Worm (Caenorhabditis elegans) whole organism, young adult: ENCODE measurements around the gene T08D10.4.
A peak's percentile ranks its signal among the peaks of the same experiment; 100 is the strongest.

Source experiments
- B0261.1 ChIP-seq: sonication (generic microtip); optimal IDR thresholded peaks from 2 replicates; lab custom pipeline; 2016; ENCODE audit warnings: mild to moderate bottlenecking, missing genetic modification characterization, moderate library complexity, missing compliant biosample characterization
- B0336.3 ChIP-seq: fragments of 200-800 bp; sonication (Bioruptor generic); IDR thresholded peaks from 2 replicates; pipeline ENCODE4 v1.3.6; 2022; ENCODE audit warnings: missing genetic modification characterization, missing compliant biosample characterization
- C17E4.6 ChIP-seq: fragments of 200-800 bp; sonication (Bioruptor generic); IDR thresholded peaks from 2 replicates; pipeline ENCODE4 v1.3.6; 2022; ENCODE audit warnings: missing genetic modification reagents, missing genetic modification characterization, missing compliant biosample characterization
- F22D6.2 ChIP-seq: sonication (generic microtip); optimal IDR thresholded peaks from 2 replicates; lab custom pipeline; 2016; ENCODE audit warnings: mild to moderate bottlenecking, missing genetic modification characterization, missing compliant biosample characterization
- F33H1.4 ChIP-seq: fragments of 200-800 bp; sonication (Bioruptor generic); IDR thresholded peaks from 2 replicates; pipeline ENCODE4 v1.3.6; 2022; ENCODE audit warnings: missing genetic modification reagents, missing genetic modification characterization, missing compliant biosample characterization
- F37B4.10 ChIP-seq: fragments of 200-800 bp; sonication (Bioruptor generic); IDR thresholded peaks from 2 replicates; pipeline ENCODE4 v1.3.6; 2022; ENCODE audit warnings: missing genetic modification characterization, missing compliant biosample characterization
- F49E8.2 ChIP-seq: sonication (generic microtip); optimal IDR thresholded peaks from 3 replicates; lab custom pipeline; 2017; ENCODE audit warnings: missing genetic modification characterization, mild to moderate bottlenecking, missing compliant biosample characterization, antibody characterized with exemption, moderate library complexity; ENCODE audit not compliant: insufficient read depth
- F52B5.7 ChIP-seq: sonication (generic microtip); optimal IDR thresholded peaks from 2 replicates; lab custom pipeline; 2016; ENCODE audit warnings: mild to moderate bottlenecking, missing genetic modification characterization, missing compliant biosample characterization
- F57C9.4 ChIP-seq: sonication (generic microtip); optimal IDR thresholded peaks from 2 replicates; lab custom pipeline; 2017; ENCODE audit warnings: mild to moderate bottlenecking, missing genetic modification characterization, missing compliant biosample characterization
- K11D2.4 ChIP-seq: fragments of 200-800 bp; sonication (Bioruptor generic); IDR thresholded peaks from 2 replicates; pipeline ENCODE4 v1.3.6; 2022; ENCODE audit warnings: missing genetic modification reagents, missing genetic modification characterization, missing compliant biosample characterization
- T26A5.8 ChIP-seq: sonication (generic microtip); optimal IDR thresholded peaks from 2 replicates; lab custom pipeline; 2016; ENCODE audit warnings: missing genetic modification characterization, missing compliant biosample characterization
- Y53F4B.3 ChIP-seq: fragments of 200-800 bp; sonication (Bioruptor generic); IDR thresholded peaks from 2 replicates; pipeline ENCODE4 v1.3.6; 2022; ENCODE audit warnings: missing genetic modification reagents, missing genetic modification characterization, missing compliant biosample characterization
- Y56A3A.18 ChIP-seq: fragments of 200-800 bp; sonication (Bioruptor generic); IDR thresholded peaks from 2 replicates; pipeline ENCODE4 v1.3.6; 2022; ENCODE audit warnings: missing genetic modification reagents, missing genetic modification characterization, missing compliant biosample characterization
- Y79H2A.3 ChIP-seq: fragments of 200-800 bp; sonication (Bioruptor generic); conservative IDR thresholded peaks from 2 replicates; pipeline ENCODE4 v1.3.6; 2022; ENCODE audit warnings: missing genetic modification reagents, missing genetic modification characterization, missing compliant biosample characterization
- Y95B8A.8 ChIP-seq: fragments of 200-800 bp; sonication (Bioruptor generic); IDR thresholded peaks from 2 replicates; pipeline ENCODE4 v1.3.6; 2022; ENCODE audit warnings: missing genetic modification reagents, missing genetic modification characterization, missing compliant biosample characterization
- akir-1 ChIP-seq: fragments of 200-800 bp; sonication (Bioruptor generic); optimal IDR thresholded peaks from 2 replicates; lab custom pipeline; 2018; ENCODE audit warnings: mild to moderate bottlenecking, missing genetic modification characterization, moderate library complexity, missing compliant biosample characterization
- aptf-2 ChIP-seq: fragments of 200-800 bp; sonication (Bioruptor generic); conservative IDR thresholded peaks from 2 replicates; pipeline ENCODE4 v1.3.6; 2022; ENCODE audit warnings: missing genetic modification reagents, missing genetic modification characterization, missing compliant biosample characterization
- atf-7 ChIP-seq: sonication (generic microtip); optimal IDR thresholded peaks from 2 replicates; lab custom pipeline; 2017; ENCODE audit warnings: mild to moderate bottlenecking, missing genetic modification characterization, missing compliant biosample characterization
- ccch-3 ChIP-seq: fragments of 200-800 bp; sonication (Bioruptor generic); optimal IDR thresholded peaks from 2 replicates; lab custom pipeline; 2018; ENCODE audit warnings: mild to moderate bottlenecking, missing genetic modification characterization, missing compliant biosample characterization
- cebp-1 ChIP-seq, 2 experiments: fragments of 200-800 bp in 1 of 2; sonication (Bioruptor generic) in 1 of 2; sonication (generic microtip) in 1 of 2; IDR thresholded peaks in 1 of 2; optimal IDR thresholded peaks in 1 of 2; 2 replicates each; pipeline versions ENCODE4 v1.3.6 to Lab custom; 2017 to 2022; ENCODE audit warnings: missing compliant biosample characterization in 2 of 2, missing genetic modification characterization in 2 of 2, mild to moderate bottlenecking in 1 of 2, missing genetic modification reagents in 1 of 2, moderate library complexity in 1 of 2
- ceh-91 ChIP-seq: fragments of 200-800 bp; sonication (Bioruptor generic); IDR thresholded peaks from 2 replicates; pipeline ENCODE4 v1.3.6; 2022; ENCODE audit warnings: missing genetic modification reagents, missing genetic modification characterization, missing compliant biosample characterization
- chd-7 ChIP-seq: sonication (generic microtip); optimal IDR thresholded peaks from 2 replicates; lab custom pipeline; 2016; ENCODE audit warnings: mild to moderate bottlenecking, missing genetic modification characterization, moderate library complexity, missing compliant biosample characterization
- dpl-1 ChIP-seq: fragments of 150-350 bp; optimal IDR thresholded peaks from 2 replicates; lab custom pipeline; 2014; ENCODE audit warnings: missing biosample characterization, missing genetic modification reagents, missing genetic modification characterization
- egrh-3 ChIP-seq: fragments of 200-800 bp; sonication (Bioruptor generic); IDR thresholded peaks from 2 replicates; pipeline ENCODE4 v1.3.6; 2022; ENCODE audit warnings: missing genetic modification reagents, missing genetic modification characterization, missing compliant biosample characterization
- ekl-4 ChIP-seq: fragments of 200-800 bp; sonication (Bioruptor generic); IDR thresholded peaks from 2 replicates; pipeline ENCODE4 v1.3.6; 2022; ENCODE audit warnings: missing genetic modification reagents, missing genetic modification characterization, missing compliant biosample characterization
- hlh-12 ChIP-seq: sonication (generic microtip); optimal IDR thresholded peaks from 2 replicates; lab custom pipeline; 2016; ENCODE audit warnings: missing genetic modification characterization, missing compliant biosample characterization
- lag-1 ChIP-seq: fragments of 200-800 bp; sonication (Bioruptor generic); IDR thresholded peaks from 2 replicates; pipeline ENCODE4 v1.3.6; 2022; ENCODE audit warnings: missing genetic modification reagents, missing genetic modification characterization, missing compliant biosample characterization
- let-526 ChIP-seq: fragments of 200-800 bp; sonication (Bioruptor generic); IDR thresholded peaks from 2 replicates; pipeline ENCODE4 v1.3.6; 2022; ENCODE audit warnings: missing genetic modification reagents, missing genetic modification characterization, missing compliant biosample characterization
- lir-1 ChIP-seq: fragments of 200-800 bp; sonication (Bioruptor generic); conservative IDR thresholded peaks from 2 replicates; pipeline ENCODE4 v1.3.6; 2022; ENCODE audit warnings: missing genetic modification reagents, missing genetic modification characterization, missing compliant biosample characterization
- lsy-27 ChIP-seq: sonication (generic microtip); optimal IDR thresholded peaks from 2 replicates; lab custom pipeline; 2017; ENCODE audit warnings: missing genetic modification characterization, mild to moderate bottlenecking, missing compliant biosample characterization, antibody characterized with exemption, missing genotype, borderline replicate concordance; ENCODE audit not compliant: insufficient read depth
- madf-3 ChIP-seq: fragments of 200-800 bp; sonication (Bioruptor generic); IDR thresholded peaks from 2 replicates; pipeline ENCODE4 v1.3.6; 2022; ENCODE audit warnings: missing genetic modification reagents, missing genetic modification characterization, missing compliant biosample characterization
- nfya-1 ChIP-seq: sonication (generic microtip); optimal IDR thresholded peaks from 2 replicates; lab custom pipeline; 2017; ENCODE audit warnings: antibody characterized with exemption, missing compliant biosample characterization, missing genetic modification characterization, borderline replicate concordance; ENCODE audit not compliant: insufficient read depth
- nhr-27 ChIP-seq: fragments of 200-800 bp; sonication (Bioruptor generic); optimal IDR thresholded peaks from 2 replicates; lab custom pipeline; 2018; ENCODE audit warnings: mild to moderate bottlenecking, missing genetic modification characterization, moderate library complexity, missing compliant biosample characterization
- pbrm-1 ChIP-seq: fragments of 200-800 bp; sonication (Bioruptor generic); IDR thresholded peaks from 2 replicates; pipeline ENCODE4 v1.3.6; 2022; ENCODE audit warnings: missing genetic modification reagents, missing genetic modification characterization, missing compliant biosample characterization
- rec-8 ChIP-seq, 2 experiments: sonication (generic microtip); optimal IDR thresholded peaks; 2 replicates each; lab custom pipeline; 2016; ENCODE audit warnings: mild to moderate bottlenecking in 2 of 2, missing genetic modification characterization in 2 of 2, missing genetic modification reagents in 2 of 2, missing genotype in 2 of 2, missing biosample characterization in 1 of 2, missing compliant biosample characterization in 1 of 2, moderate library complexity in 1 of 2
- rpc-1 ChIP-seq, 2 experiments: fragments of 150-350 bp in 1 of 2; sonication (generic microtip) in 1 of 2; optimal IDR thresholded peaks; 2 replicates each; lab custom pipeline; 2014 to 2018; ENCODE audit warnings: missing biosample characterization in 1 of 2, missing genetic modification characterization in 1 of 2, missing genetic modification reagents in 1 of 2, missing genotype in 1 of 2
- sdz-38 ChIP-seq: sonication (generic microtip); optimal IDR thresholded peaks from 2 replicates; lab custom pipeline; 2016; ENCODE audit warnings: missing genotype, missing genetic modification characterization, missing compliant biosample characterization
- sea-2 ChIP-seq: fragments of 200-800 bp; sonication (Bioruptor generic); IDR thresholded peaks from 2 replicates; pipeline ENCODE4 v1.3.6; 2022; ENCODE audit warnings: missing genetic modification characterization, missing compliant biosample characterization
- snpc-1.1 ChIP-seq: sonication (generic microtip); optimal IDR thresholded peaks from 2 replicates; lab custom pipeline; 2017; ENCODE audit warnings: missing genetic modification characterization, mild to moderate bottlenecking, missing compliant biosample characterization, antibody characterized with exemption, moderate library complexity, missing genotype, missing genetic modification reagents; ENCODE audit not compliant: insufficient read depth
- snpc-4 ChIP-seq, 5 experiments: fragments of 150-350 bp in 1 of 5; sonication (generic microtip) in 4 of 5; optimal IDR thresholded peaks; 2 replicates each; lab custom pipeline; 2014 to 2018; ENCODE audit warnings: missing genetic modification characterization in 5 of 5, missing biosample characterization in 3 of 5, antibody characterized with exemption in 2 of 5, mild to moderate bottlenecking in 2 of 5, missing compliant biosample characterization in 2 of 5, missing genotype in 2 of 5, moderate library complexity in 2 of 5, missing genetic modification reagents in 1 of 5
- somi-1 ChIP-seq: fragments of 200-800 bp; sonication (Bioruptor generic); optimal IDR thresholded peaks from 2 replicates; lab custom pipeline; 2018; ENCODE audit warnings: mild to moderate bottlenecking, missing genetic modification characterization, missing compliant biosample characterization
- sptf-2 ChIP-seq: fragments of 200-800 bp; sonication (Bioruptor generic); optimal IDR thresholded peaks from 2 replicates; lab custom pipeline; 2018; ENCODE audit warnings: mild to moderate bottlenecking, missing genetic modification characterization, missing compliant biosample characterization
- tbx-9 ChIP-seq: sonication (generic microtip); optimal IDR thresholded peaks from 2 replicates; lab custom pipeline; 2016; ENCODE audit warnings: borderline replicate concordance, missing genetic modification characterization, inconsistent platforms, missing compliant biosample characterization
- unc-130 ChIP-seq: sonication (generic microtip); optimal IDR thresholded peaks from 2 replicates; lab custom pipeline; 2016; ENCODE audit warnings: missing genetic modification reagents, missing genetic modification characterization, missing compliant biosample characterization
- zim-3 ChIP-seq: sonication (generic microtip); optimal IDR thresholded peaks from 2 replicates; lab custom pipeline; 2017; ENCODE audit warnings: mild to moderate bottlenecking, missing genetic modification characterization, moderate library complexity, missing compliant biosample characterization

The T08D10.4 gene

DNA sequence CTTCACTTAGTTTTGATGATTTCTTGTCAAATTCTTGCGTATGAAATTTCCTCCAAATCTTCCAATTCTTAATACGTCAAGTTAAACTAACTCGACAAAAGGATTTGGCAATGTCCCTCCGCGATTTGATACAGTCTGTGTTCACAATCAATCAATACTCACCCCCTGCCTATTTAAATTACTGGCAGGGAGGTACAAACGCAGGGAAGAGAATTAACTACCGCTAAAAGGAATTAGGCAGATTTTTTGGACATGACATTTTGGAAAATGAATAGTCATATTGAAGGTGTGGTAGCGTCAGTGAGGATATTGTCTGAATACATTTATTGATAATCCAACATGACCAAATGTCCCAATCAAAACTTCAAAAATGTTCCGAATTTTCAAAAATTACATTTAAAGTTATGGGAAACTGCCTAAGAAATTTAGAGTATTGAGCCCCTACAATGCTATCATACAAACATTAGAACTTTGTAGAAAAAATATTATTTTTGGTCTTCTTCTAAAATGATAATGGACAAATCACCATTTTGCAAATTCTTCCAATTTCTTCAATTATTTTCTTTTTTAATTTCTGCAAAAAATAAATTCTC lies 15.7 kb downstream of the T08D10.4 start (continued):
- TF ChIP-seq F57C9.4 (peak; percentile 28), sptf-2 (GFP tag; lab: Kevin White, UChicago) (peak; percentile 55), lsy-27 (no peak), Y79H2A.3 (GFP tag; lab: Robert Waterston, UW) (no peak), C17E4.6 (GFP tag; lab: Robert Waterston, UW) (peak; percentile 89), B0261.1 (tag; lab: Kevin White, UChicago) (peak; percentile 65), lir-1 (peak; percentile 94), Y56A3A.18 (peak; percentile 99), B0336.3 (GFP tag; lab: Robert Waterston, UW) (peak; percentile 99), dpl-1 (GFP tag; lab: Kevin White, UChicago) (no peak), F22D6.2 (peak; percentile 95), egrh-3 (GFP tag; lab: Robert Waterston, UW) (no peak), lag-1 (GFP tag; lab: Robert Waterston, UW) (peak; percentile 95), let-526 (GFP tag; lab: Robert Waterston, UW) (peak; percentile 78; the same call in 1 of the 2 replicates), akir-1 (peak; percentile 85), ccch-3 (peak; percentile 83), Y53F4B.3 (GFP tag; lab: Robert Waterston, UW) (no peak), F33H1.4 (GFP tag; lab: Robert Waterston, UW) (no peak; the same call in none of the 2 replicates), T26A5.8 (tag; lab: Kevin White, UChicago) (no peak), tbx-9 (tag; lab: Kevin White, UChicago) (no peak), F37B4.10 (0 out of 2 replicates have a peak, but pooled peaks have one; percentile 94), F52B5.7 (tag; lab: Kevin White, UChicago) (peak; percentile 93), rpc-1 (optimal IDR thresholded peaks at IDR 0.05; lab: Kevin White, UChicago) (peak; percentile 17), rpc-1 (tag; optimal IDR thresholded peaks at IDR 0.05; lab: Kevin White, UChicago) (no peak), cebp-1 (GFP tag; IDR thresholded peaks at IDR 0.05; lab: Robert Waterston, UW) (peak; percentile 67; the same call in 1 of the 2 replicates), cebp-1 (tag; optimal IDR thresholded peaks at IDR 0.05; lab: Kevin White, UChicago) (peak; percentile 97), snpc-1.1 (tag; lab: Kevin White, UChicago) (no peak), atf-7 (tag; lab: Kevin White, UChicago) (peak; percentile 98), F49E8.2 (no peak), ceh-91 (peak; percentile 18; the same call in 1 of the 2 replicates), aptf-2 (GFP tag; lab: Robert Waterston, UW) (no peak), ekl-4 (GFP tag; lab: Robert Waterston, UW) (peak; percentile 91), snpc-4 (GFP tag; optimal IDR thresholded peaks at IDR 0.05; lab: Kevin White, UChicago) (peak; percentile 64), snpc-4 (tag; optimal IDR thresholded peaks at IDR 0.05; lab: Kevin White, UChicago) (peak; percentile 75 to 88 (median 82)), sdz-38 (tag; lab: Kevin White, UChicago) (no peak), nfya-1 (tag; lab: Kevin White, UChicago) (no peak), unc-130 (GFP tag; lab: Kevin White, UChicago) (peak; percentile 22), zim-3 (peak; percentile 60), Y95B8A.8 (GFP tag; lab: Robert Waterston, UW) (peak; percentile 72; the same call in 1 of the 2 replicates), K11D2.4 (GFP tag; lab: Robert Waterston, UW) (peak; percentile 98), somi-1 (GFP tag; lab: Kevin White, UChicago) (peak; percentile 98), sea-2 (GFP tag; lab: Robert Waterston, UW) (0 out of 2 replicates have a peak, but pooled peaks have one; percentile 49), nhr-27 (tag; lab: Kevin White, UChicago) (peak; percentile 87), rec-8 (tag; optimal IDR thresholded peaks at IDR 0.05; lab: Kevin White, UChicago) (peak; percentile 6 to 26), pbrm-1 (GFP tag; lab: Robert Waterston, UW) (peak; percentile 93), hlh-12 (tag; lab: Kevin White, UChicago) (no peak), madf-3 (GFP tag; lab: Robert Waterston, UW) (peak; percentile 75), chd-7 (tag; lab: Kevin White, UChicago) (peak; percentile 97)
